Fruit fly (Drosophila melanogaster): ENCODE measurements around the gene AlaRS.
A peak's percentile ranks its signal among the peaks of the same experiment; 100 is the strongest.

DNA sequence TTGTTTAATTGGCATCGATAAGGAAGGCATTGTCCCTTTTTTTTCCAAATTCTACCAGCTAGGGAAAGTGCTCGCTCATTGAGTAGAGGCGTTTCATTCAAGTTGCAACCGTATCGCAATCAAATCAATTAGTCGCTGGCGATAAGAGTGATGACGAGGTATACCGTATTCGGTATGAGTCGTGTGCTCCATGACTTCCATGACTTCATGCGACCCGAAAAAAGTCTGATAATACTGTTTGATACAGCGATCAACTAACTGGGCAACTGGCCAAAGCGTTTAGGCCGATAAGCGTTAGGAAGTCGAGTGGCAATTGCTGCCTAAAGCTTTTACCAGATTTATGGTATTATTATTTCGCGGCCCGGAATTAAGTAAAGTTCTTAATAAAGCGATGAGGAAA, 37.0 kb downstream of the AlaRS start:
- TF ChIP-seq CG33017 (tag; optimal IDR thresholded peaks at IDR 0.05) (no peak), CG12768 (GFP tag; optimal IDR thresholded peaks at IDR 0.05) (no peak), Clk (GFP tag; optimal IDR thresholded peaks at IDR 0.05) (no peak), bab1 (GFP tag; optimal IDR thresholded peaks at IDR 0.05) (no peak), Hr96 (GFP tag; optimal IDR thresholded peaks at IDR 0.05) (no peak), CG7101 (tag; optimal IDR thresholded peaks at IDR 0.05) (no peak), kay (GFP tag; ENCODE audit: borderline replicate concordance) (no peak), CG5204 (GFP tag; optimal IDR thresholded peaks at IDR 0.05) (no peak), ovo (GFP tag; optimal IDR thresholded peaks at IDR 0.05) (no peak), cic (GFP tag; optimal IDR thresholded peaks at IDR 0.05) (peak; percentile 71)
